Fruit fly (Drosophila melanogaster): ENCODE data around the gene TfIIA-L.

DNA sequence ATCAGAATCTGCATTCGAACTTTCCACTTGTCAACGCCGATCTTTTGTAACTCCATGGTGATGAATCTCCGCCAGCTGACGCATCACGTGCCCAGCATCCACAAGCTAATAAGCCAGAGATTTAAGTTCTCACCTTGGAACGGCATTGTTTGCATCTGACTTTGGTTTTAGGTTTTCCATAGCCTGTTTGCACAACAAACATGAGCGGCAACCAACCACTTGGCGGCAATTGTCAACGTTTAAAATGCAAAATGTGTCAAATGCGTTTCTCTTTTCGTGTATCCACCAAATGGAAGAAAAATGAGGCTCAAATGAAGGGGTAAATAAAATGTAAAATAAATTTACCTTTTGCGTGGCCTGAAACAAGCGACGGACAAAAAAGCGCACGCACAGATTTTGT, 48.6 kb upstream of the TfIIA-L start:
- TF ChIP-seq CTCF (optimal IDR thresholded peaks at IDR 0.05) (no peak), CG8478 (optimal IDR thresholded peaks at IDR 0.05) (no peak)
